Worm (Caenorhabditis elegans) whole organism, L2 larva: ENCODE measurements around the gene gldi-7.
A peak's percentile ranks its signal among the peaks of the same experiment; 100 is the strongest.

Source experiments
- C34F6.9 ChIP-seq: fragments of 150-350 bp; optimal IDR thresholded peaks from 2 replicates; lab custom pipeline; 2014; ENCODE audit warnings: missing biosample characterization, missing genetic modification characterization
- F13H6.1 ChIP-seq: sonication (generic microtip); optimal IDR thresholded peaks from 2 replicates; lab custom pipeline; 2016; ENCODE audit warnings: missing genetic modification characterization, missing compliant biosample characterization
- Y55F3AM.14 ChIP-seq: fragments of 200-800 bp; sonication (Bioruptor generic); optimal IDR thresholded peaks from 2 replicates; lab custom pipeline; 2018; ENCODE audit warnings: mild to moderate bottlenecking, missing genetic modification characterization, missing compliant biosample characterization
- ZK546.5 ChIP-seq: sonication (generic microtip); optimal IDR thresholded peaks from 2 replicates; lab custom pipeline; 2017; ENCODE audit warnings: missing biosample characterization, missing genetic modification characterization
- aly-2 ChIP-seq: fragments of 150-350 bp; optimal IDR thresholded peaks from 2 replicates; lab custom pipeline; 2014; ENCODE audit warnings: missing biosample characterization, missing genetic modification characterization
- ama-1 ChIP-seq: fragments of 150-350 bp; optimal IDR thresholded peaks from 2 replicates; lab custom pipeline; 2018; ENCODE audit warnings: inconsistent platforms
- blmp-1 ChIP-seq: sonication (generic microtip); optimal IDR thresholded peaks from 2 replicates; lab custom pipeline; 2017; ENCODE audit warnings: missing genetic modification characterization, mild to moderate bottlenecking, missing compliant biosample characterization, antibody characterized with exemption, moderate library complexity; ENCODE audit not compliant: insufficient read depth
- ceh-16 ChIP-seq: fragments of 150-350 bp; optimal IDR thresholded peaks from 2 replicates; lab custom pipeline; 2014; ENCODE audit warnings: missing biosample characterization, missing genetic modification characterization
- ceh-82 ChIP-seq: fragments of 150-350 bp; optimal IDR thresholded peaks from 2 replicates; lab custom pipeline; 2014; ENCODE audit warnings: missing biosample characterization, missing genetic modification characterization
- crh-2 ChIP-seq: sonication (generic microtip); optimal IDR thresholded peaks from 2 replicates; lab custom pipeline; 2017; ENCODE audit warnings: missing biosample characterization, missing genetic modification characterization
- dmd-4 ChIP-seq: sonication (generic microtip); optimal IDR thresholded peaks from 2 replicates; lab custom pipeline; 2017; ENCODE audit warnings: missing biosample characterization, missing genetic modification characterization
- fos-1 ChIP-seq: fragments of 150-350 bp; optimal IDR thresholded peaks from 2 replicates; lab custom pipeline; 2014; ENCODE audit warnings: missing biosample characterization, missing genetic modification characterization
- gmeb-1 ChIP-seq: fragments of 150-350 bp; optimal IDR thresholded peaks from 2 replicates; lab custom pipeline; 2014; ENCODE audit warnings: missing biosample characterization, missing genetic modification characterization
- lin-13 ChIP-seq: fragments of 150-350 bp; optimal IDR thresholded peaks from 2 replicates; lab custom pipeline; 2014; ENCODE audit warnings: missing biosample characterization, missing genetic modification reagents, missing genetic modification characterization
- lin-39 ChIP-seq: fragments of 150-350 bp; optimal IDR thresholded peaks from 2 replicates; lab custom pipeline; 2014; ENCODE audit warnings: missing biosample characterization, missing genetic modification reagents, missing genetic modification characterization
- lsy-2 ChIP-seq, 2 experiments: fragments of 150-350 bp in 1 of 2; sonication (generic microtip) in 1 of 2; optimal IDR thresholded peaks; 2 replicates each; lab custom pipeline; 2014 to 2017; ENCODE audit warnings: missing biosample characterization in 2 of 2, missing genetic modification characterization in 2 of 2
- mab-5 ChIP-seq: fragments of 150-350 bp; optimal IDR thresholded peaks from 2 replicates; lab custom pipeline; 2014; ENCODE audit warnings: missing biosample characterization, missing genetic modification characterization
- nhr-10 ChIP-seq: sonication (generic microtip); optimal IDR thresholded peaks from 2 replicates; lab custom pipeline; 2017; ENCODE audit warnings: missing biosample characterization, missing genetic modification characterization
- nhr-11 ChIP-seq: fragments of 150-350 bp; optimal IDR thresholded peaks from 2 replicates; lab custom pipeline; 2014; ENCODE audit warnings: missing biosample characterization, missing genetic modification characterization
- nhr-129 ChIP-seq: fragments of 150-350 bp; optimal IDR thresholded peaks from 2 replicates; lab custom pipeline; 2014; ENCODE audit warnings: missing biosample characterization, missing genetic modification characterization
- nhr-21 ChIP-seq: fragments of 150-350 bp; optimal IDR thresholded peaks from 2 replicates; lab custom pipeline; 2014; ENCODE audit warnings: missing biosample characterization, missing genetic modification characterization
- nhr-23 ChIP-seq: fragments of 150-350 bp; optimal IDR thresholded peaks from 2 replicates; lab custom pipeline; 2014; ENCODE audit warnings: missing biosample characterization, missing genetic modification reagents, missing genetic modification characterization
- nhr-237 ChIP-seq: fragments of 150-350 bp; optimal IDR thresholded peaks from 2 replicates; lab custom pipeline; 2014; ENCODE audit warnings: missing biosample characterization, missing genetic modification characterization
- nhr-25 ChIP-seq: fragments of 150-350 bp; sonication (generic microtip); optimal IDR thresholded peaks from 3 replicates; lab custom pipeline; 2014; ENCODE audit warnings: missing biosample characterization, missing genetic modification characterization
- nhr-6 ChIP-seq: fragments of 150-350 bp; optimal IDR thresholded peaks from 2 replicates; lab custom pipeline; 2014; ENCODE audit warnings: missing biosample characterization, missing genetic modification characterization
- nhr-77 ChIP-seq: fragments of 150-350 bp; optimal IDR thresholded peaks from 2 replicates; lab custom pipeline; 2014; ENCODE audit warnings: missing biosample characterization, missing genetic modification characterization
- peb-1 ChIP-seq: fragments of 150-350 bp; optimal IDR thresholded peaks from 2 replicates; lab custom pipeline; 2014; ENCODE audit warnings: missing biosample characterization, missing genetic modification characterization
- sem-4 ChIP-seq: fragments of 150-350 bp; optimal IDR thresholded peaks from 2 replicates; lab custom pipeline; 2014; ENCODE audit warnings: missing biosample characterization, missing genetic modification reagents, missing genetic modification characterization
- sma-3 ChIP-seq: sonication (generic microtip); optimal IDR thresholded peaks from 2 replicates; lab custom pipeline; 2016; ENCODE audit warnings: missing genetic modification reagents, missing genetic modification characterization, missing compliant biosample characterization
- snpc-4 ChIP-seq: fragments of 150-350 bp; optimal IDR thresholded peaks from 2 replicates; lab custom pipeline; 2014; ENCODE audit warnings: missing biosample characterization, missing genetic modification characterization
- unc-39 ChIP-seq: fragments of 150-350 bp; optimal IDR thresholded peaks from 2 replicates; lab custom pipeline; 2014; ENCODE audit warnings: missing biosample characterization, missing genetic modification characterization
- unc-55 ChIP-seq: fragments of 150-350 bp; sonication (generic microtip); optimal IDR thresholded peaks from 3 replicates; lab custom pipeline; 2014; ENCODE audit warnings: missing biosample characterization, missing genetic modification reagents, missing genetic modification characterization
- unc-62 ChIP-seq: fragments of 150-350 bp; optimal IDR thresholded peaks from 2 replicates; lab custom pipeline; 2014; ENCODE audit warnings: missing biosample characterization, missing genetic modification reagents, missing genetic modification characterization
- zag-1 ChIP-seq: fragments of 150-350 bp; optimal IDR thresholded peaks from 2 replicates; lab custom pipeline; 2014; ENCODE audit warnings: missing biosample characterization, missing genetic modification characterization
- ztf-1 ChIP-seq: fragments of 200-800 bp; sonication (Bioruptor generic); conservative IDR thresholded peaks from 2 replicates; pipeline ENCODE4 v1.3.6; 2022; ENCODE audit warnings: missing genetic modification characterization, missing compliant biosample characterization
- ztf-11 ChIP-seq: sonication (generic microtip); optimal IDR thresholded peaks from 2 replicates; lab custom pipeline; 2017; ENCODE audit warnings: missing biosample characterization, missing genetic modification characterization
- ztf-4 ChIP-seq: fragments of 150-350 bp; optimal IDR thresholded peaks from 2 replicates; lab custom pipeline; 2014; ENCODE audit warnings: missing biosample characterization, missing genetic modification characterization

gldi-7 gene

ce11 chrII:8531181-8531759, at the start of gene gldi-7:
Gene gldi-7 (minus strand): TSS chrII:8531222.
- peak; percentile 67 for TF ChIP-seq fos-1
- no peak for TF ChIP-seq ceh-82 (tag; lab: Kevin White, UChicago)

ce11 chrII:8577509-8578099, 46.6 kb upstream of the gldi-7 start, which contains the start of gene F54C9.9:
Gene F54C9.9 (plus strand): TSS chrII:8578049.
- peak; percentile 66 for TF ChIP-seq C34F6.9 (tag; lab: Kevin White, UChicago)
- no peak for TF ChIP-seq snpc-4 (tag; lab: Kevin White, UChicago)
- peak; percentile 79 for TF ChIP-seq nhr-25 (tag; lab: Kevin White, UChicago)
- peak in 1 of 2 experiments; percentile 60 for TF ChIP-seq lsy-2 (tag; optimal IDR thresholded peaks at IDR 0.05; lab: Kevin White, UChicago)
- no peak for TF ChIP-seq nhr-129
- TF ChIP-seq crh-2 (tag; lab: Kevin White, UChicago) = peak; percentile 42
- peak; percentile 45 for TF ChIP-seq unc-55 (GFP tag; lab: Kevin White, UChicago)
- peak; percentile 64 for TF ChIP-seq gmeb-1 (tag; lab: Kevin White, UChicago)

ce11 chrII:8575184-8575583, 44.2 kb upstream of the gldi-7 start, which contains the start of gene puf-5:
Gene puf-5 (plus strand): TSS chrII:8575541.
- no peak for TF ChIP-seq nhr-25 (tag; lab: Kevin White, UChicago)

- no peak for TF ChIP-seq sem-4 (tag; lab: Kevin White, UChicago)
- TF ChIP-seq unc-55 (GFP tag; lab: Kevin White, UChicago) = peak; percentile 26
Observed at ce11 chrII:8573044-8573443, 42.0 kb upstream of the gldi-7 start, which contains the start of gene F54C9.7. Gene F54C9.7 (plus strand): TSS chrII:8573344.

- TF ChIP-seq nhr-21 (no peak), lsy-2 (tag; optimal IDR thresholded peaks at IDR 0.05; lab: Kevin White, UChicago) (no peak), nhr-11 (tag; lab: Kevin White, UChicago) (no peak), blmp-1 (tag; lab: Kevin White, UChicago) (no peak), nhr-23 (tag; lab: Kevin White, UChicago) (no peak), F13H6.1 (no peak), dmd-4 (tag; lab: Kevin White, UChicago) (no peak), lin-39 (tag; lab: Kevin White, UChicago) (no peak), peb-1 (tag; lab: Kevin White, UChicago) (no peak)
- TF ChIP-seq, all 48 proteins: peak for 0
Observed at ce11 chrII:8570977-8571376, 40.0 kb upstream of the gldi-7 start, which contains the start of gene bcs-1. Gene bcs-1 (plus strand): TSS chrII:8571085.

ce11 chrII:8569038-8569977, 38.3 kb upstream of the gldi-7 start, which contains the start of the genes col-38 and rpl-5:
Gene col-38 (minus strand): TSS chrII:8569088.
Gene rpl-5 (plus strand): TSS chrII:8569927.
- no peak for TF ChIP-seq dmd-4 (tag; lab: Kevin White, UChicago)
- no peak for TF ChIP-seq ceh-82 (tag; lab: Kevin White, UChicago)
- TF ChIP-seq zag-1 (tag; lab: Kevin White, UChicago) = peak; percentile 71
- TF ChIP-seq unc-39 = no peak
- peak; percentile 66 for TF ChIP-seq ceh-16
- peak; percentile 96 for TF ChIP-seq crh-2 (tag; lab: Kevin White, UChicago)
- peak; percentile 88 for TF ChIP-seq lin-13 (GFP tag; lab: Kevin White, UChicago)
- TF ChIP-seq nhr-21 = peak; percentile 81
- TF ChIP-seq aly-2 = no peak
- no peak for TF ChIP-seq lin-39 (tag; lab: Kevin White, UChicago)
- TF ChIP-seq unc-62 = no peak
- TF ChIP-seq F13H6.1 = peak; percentile 88
- peak; percentile 97 for TF ChIP-seq gmeb-1 (tag; lab: Kevin White, UChicago)
- TF ChIP-seq ZK546.5 (tag; lab: Kevin White, UChicago) = peak; percentile 96
- TF ChIP-seq mab-5 (tag; lab: Kevin White, UChicago) = peak; percentile 42
- no peak for TF ChIP-seq ztf-11 (tag; lab: Kevin White, UChicago)
- peak; percentile 71 for TF ChIP-seq nhr-6 (tag; lab: Kevin White, UChicago)
- peak; percentile 98 for TF ChIP-seq C34F6.9 (tag; lab: Kevin White, UChicago)
- TF ChIP-seq nhr-129 = peak; percentile 92
- peak; percentile 97 for TF ChIP-seq unc-55 (GFP tag; lab: Kevin White, UChicago)
- peak; percentile 87 for TF ChIP-seq nhr-25 (tag; lab: Kevin White, UChicago)
- no peak for TF ChIP-seq ztf-1 (GFP tag; lab: Robert Waterston, UW)
- peak; percentile 78 for TF ChIP-seq ama-1 (lab: Kevin White, UChicago)
- TF ChIP-seq fos-1 = peak; percentile 81
- peak; percentile 38 for TF ChIP-seq nhr-237
- peak; percentile 71 for TF ChIP-seq ztf-4 (tag; lab: Kevin White, UChicago)
- TF ChIP-seq peb-1 (tag; lab: Kevin White, UChicago) = no peak
- peak; percentile 15 for TF ChIP-seq Y55F3AM.14 (GFP tag; lab: Kevin White, UChicago)
- no peak for TF ChIP-seq nhr-77 (tag; lab: Kevin White, UChicago)
- TF ChIP-seq sma-3 = peak; percentile 88
- TF ChIP-seq nhr-10 (tag; lab: Kevin White, UChicago) = no peak
